Comparison of ENCODE assay signal across 5 fruit fly cellular contexts in genomic region chr3R:27987329-27987728, dm6.
TF ChIP-seq lines count a peak whose summit lies in the region.

No protein-coding gene starts in this region.

- no peak for TF ChIP-seq CTCF in whole organism, embryonic (GFP tag; optimal IDR thresholded peaks at IDR 0.05; lab: Kevin White, UChicago)

TF ChIP-seq in whole organism, adult, 20 proteins besides CTCF, POLR2A, EP300 and RAD21 (continues in another document):
- TF ChIP-seq kay (GFP tag; lab: Kevin White, UChicago; ENCODE audit: borderline replicate concordance) (no peak), CG11617 (GFP tag; optimal IDR thresholded peaks at IDR 0.05; lab: Kevin White, UChicago) (peak; percentile 63), Mnt (GFP tag; optimal IDR thresholded peaks at IDR 0.05; lab: Kevin White, UChicago) (no peak), CG14711 (tag; optimal IDR thresholded peaks at IDR 0.05; lab: Kevin White, UChicago) (peak; percentile 78), CG1620 (GFP tag; optimal IDR thresholded peaks at IDR 0.05; lab: Kevin White, UChicago) (no peak), CG5204 (GFP tag; optimal IDR thresholded peaks at IDR 0.05; lab: Kevin White, UChicago) (no peak), toe (GFP tag; optimal IDR thresholded peaks at IDR 0.05; lab: Kevin White, UChicago) (no peak), Crg-1 (GFP tag; optimal IDR thresholded peaks at IDR 0.05; lab: Kevin White, UChicago) (no peak), CG7045 (GFP tag; optimal IDR thresholded peaks at IDR 0.05; lab: Kevin White, UChicago) (peak; percentile 57), cic (GFP tag; optimal IDR thresholded peaks at IDR 0.05; lab: Kevin White, UChicago) (no peak), ovo (GFP tag; optimal IDR thresholded peaks at IDR 0.05; lab: Kevin White, UChicago) (no peak), CG33017 (tag; optimal IDR thresholded peaks at IDR 0.05; lab: Kevin White, UChicago) (peak; percentile 36), cnc (optimal IDR thresholded peaks at IDR 0.05; lab: Kevin White, UChicago) (no peak), tj (GFP tag; optimal IDR thresholded peaks at IDR 0.05; lab: Kevin White, UChicago) (peak; percentile 42), Hr96 (GFP tag; optimal IDR thresholded peaks at IDR 0.05; lab: Kevin White, UChicago) (no peak), Clk (GFP tag; optimal IDR thresholded peaks at IDR 0.05; lab: Kevin White, UChicago) (no peak), bab1 (GFP tag; optimal IDR thresholded peaks at IDR 0.05; lab: Kevin White, UChicago) (peak; percentile 15), CG12768 (GFP tag; optimal IDR thresholded peaks at IDR 0.05; lab: Kevin White, UChicago) (no peak), CG7101 (tag; optimal IDR thresholded peaks at IDR 0.05; lab: Kevin White, UChicago) (peak; percentile 78)

TF ChIP-seq in whole organism, embryonic, 481 proteins besides CTCF, POLR2A, EP300 and RAD21 (continues in another document):
- no peak for TF ChIP-seq CG6813 (GFP tag; optimal IDR thresholded peaks at IDR 0.05; lab: Kevin White, UChicago)
- TF ChIP-seq HmgD (GFP tag; optimal IDR thresholded peaks at IDR 0.05; lab: Kevin White, UChicago), result no peak
- no peak for TF ChIP-seq CG5245 (GFP tag; optimal IDR thresholded peaks at IDR 0.05; lab: Kevin White, UChicago)
- peak; percentile 74; the same call in 2 of the 3 replicates for TF ChIP-seq CG11695 (GFP tag; IDR thresholded peaks at IDR 0.05; lab: Robert Waterston, UW)
- TF ChIP-seq CG1602 (GFP tag; optimal IDR thresholded peaks at IDR 0.05; lab: Kevin White, UChicago), result peak; percentile 42
- no peak for TF ChIP-seq abd-A (tag; optimal IDR thresholded peaks at IDR 0.05; lab: Kevin White, UChicago)
- TF ChIP-seq dan (GFP tag; IDR thresholded peaks at IDR 0.05; lab: Robert Waterston, UW), result no peak
- TF ChIP-seq CG14014 (GFP tag; IDR thresholded peaks at IDR 0.05; lab: Robert Waterston, UW), result peak; percentile 77
- peak; percentile 32 for TF ChIP-seq trh (GFP tag; optimal IDR thresholded peaks at IDR 0.05; lab: Kevin White, UChicago)
- TF ChIP-seq sima (GFP tag; optimal IDR thresholded peaks at IDR 0.05; lab: Kevin White, UChicago), result no peak
- TF ChIP-seq p53 (GFP tag; optimal IDR thresholded peaks at IDR 0.05; lab: Kevin White, UChicago), result no peak
- TF ChIP-seq sim (GFP tag; IDR thresholded peaks at IDR 0.05; lab: Robert Waterston, UW), result no peak
- TF ChIP-seq Neu2 (GFP tag; optimal IDR thresholded peaks at IDR 0.05; lab: Kevin White, UChicago; ENCODE audit: borderline replicate concordance), result no peak
- peak; percentile 51 for TF ChIP-seq Oaz (GFP tag; IDR thresholded peaks at IDR 0.05; lab: Robert Waterston, UW)
- TF ChIP-seq unc-4 (GFP tag; IDR thresholded peaks at IDR 0.05; lab: Robert Waterston, UW; ENCODE audit: partially characterized antibody), result no peak
- TF ChIP-seq amos (GFP tag; IDR thresholded peaks at IDR 0.05; lab: Robert Waterston, UW; ENCODE audit: partially characterized antibody), result no peak
- TF ChIP-seq Tbp (GFP tag; optimal IDR thresholded peaks at IDR 0.05; lab: Kevin White, UChicago), result no peak
- TF ChIP-seq Spps (tag; optimal IDR thresholded peaks at IDR 0.05; lab: Kevin White, UChicago), result no peak
- TF ChIP-seq CG8478 (optimal IDR thresholded peaks at IDR 0.05; lab: Kevin White, UChicago), result no peak

TF ChIP-seq in whole organism, prepupa, 60 proteins besides CTCF, POLR2A, EP300 and RAD21 (continues in another document):
- no peak for TF ChIP-seq Ets21C (GFP tag; optimal IDR thresholded peaks at IDR 0.05; lab: Kevin White, UChicago)
- no peak for TF ChIP-seq fd59A (GFP tag; optimal IDR thresholded peaks at IDR 0.05; lab: Kevin White, UChicago)
- TF ChIP-seq CG3919 (GFP tag; optimal IDR thresholded peaks at IDR 0.05; lab: Kevin White, UChicago), result peak; percentile 49
- peak; percentile 49 for TF ChIP-seq acj6 (GFP tag; optimal IDR thresholded peaks at IDR 0.05; lab: Kevin White, UChicago)
- peak; percentile 24 for TF ChIP-seq Lpt (GFP tag; optimal IDR thresholded peaks at IDR 0.05; lab: Kevin White, UChicago)
- peak; percentile 42 for TF ChIP-seq CG6276 (GFP tag; optimal IDR thresholded peaks at IDR 0.05; lab: Kevin White, UChicago)
- TF ChIP-seq fkh (GFP tag; optimal IDR thresholded peaks at IDR 0.05; lab: Kevin White, UChicago), result peak; percentile 31
- peak; percentile 80 for TF ChIP-seq Eip78C (GFP tag; lab: Kevin White, UChicago)
- TF ChIP-seq Blimp-1 (GFP tag; optimal IDR thresholded peaks at IDR 0.05; lab: Kevin White, UChicago), result no peak
- peak; percentile 57 for TF ChIP-seq Gug (GFP tag; IDR thresholded peaks at IDR 0.05; lab: Robert Waterston, UW)
- no peak for TF ChIP-seq dsx (GFP tag; optimal IDR thresholded peaks at IDR 0.05; lab: Kevin White, UChicago; ENCODE audit: poor library complexity, severe bottlenecking)
- TF ChIP-seq CG8632 (GFP tag; optimal IDR thresholded peaks at IDR 0.05; lab: Kevin White, UChicago), result peak; percentile 46
- TF ChIP-seq CG11294 (GFP tag; IDR thresholded peaks at IDR 0.05; lab: Robert Waterston, UW), result peak; percentile 57; the same call in 1 of the 2 replicates
- TF ChIP-seq CG6163 (GFP tag; IDR thresholded peaks at IDR 0.05; lab: Robert Waterston, UW), result peak; percentile 62; the same call in 1 of the 3 replicates
- TF ChIP-seq CG7368 (GFP tag; optimal IDR thresholded peaks at IDR 0.05; lab: Kevin White, UChicago), result no peak
- no peak for TF ChIP-seq CG6854 (GFP tag; optimal IDR thresholded peaks at IDR 0.05; lab: Kevin White, UChicago)
- peak; percentile 51 for TF ChIP-seq CG10631 (GFP tag; optimal IDR thresholded peaks at IDR 0.05; lab: Kevin White, UChicago)
- peak; percentile 13 for TF ChIP-seq CG11762 (GFP tag; optimal IDR thresholded peaks at IDR 0.05; lab: Kevin White, UChicago; ENCODE audit: insufficient read depth)
- TF ChIP-seq Sox102F (GFP tag; optimal IDR thresholded peaks at IDR 0.05; lab: Kevin White, UChicago), result no peak

TF ChIP-seq in whole organism, pupa, 21 proteins besides CTCF, POLR2A, EP300 and RAD21:
- TF ChIP-seq CG32121 (GFP tag; IDR thresholded peaks at IDR 0.05; lab: Robert Waterston, UW), result peak; percentile 67; the same call in 1 of the 2 replicates
- TF ChIP-seq CG34367 (tag; optimal IDR thresholded peaks at IDR 0.05; lab: Kevin White, UChicago), result peak; percentile 20
- TF ChIP-seq CG15710 (tag; optimal IDR thresholded peaks at IDR 0.05; lab: Kevin White, UChicago), result peak; percentile 47
- peak; percentile 69 for TF ChIP-seq CG8301 (tag; optimal IDR thresholded peaks at IDR 0.05; lab: Kevin White, UChicago)
- TF ChIP-seq CG13204 (GFP tag; optimal IDR thresholded peaks at IDR 0.05; lab: Kevin White, UChicago), result no peak
- no peak for TF ChIP-seq gl (tag; optimal IDR thresholded peaks at IDR 0.05; lab: Kevin White, UChicago)
- peak; percentile 65 for TF ChIP-seq CG14655 (GFP tag; optimal IDR thresholded peaks at IDR 0.05; lab: Kevin White, UChicago)
- peak; percentile 43; the same call in 1 of the 2 replicates for TF ChIP-seq Ets98B (GFP tag; IDR thresholded peaks at IDR 0.05; lab: Robert Waterston, UW)
- TF ChIP-seq CG8159 (tag; optimal IDR thresholded peaks at IDR 0.05; lab: Kevin White, UChicago), result peak; percentile 52
- peak; percentile 66 for TF ChIP-seq CG12605 (GFP tag; IDR thresholded peaks at IDR 0.05; lab: Robert Waterston, UW)
- TF ChIP-seq CG17806 (tag; optimal IDR thresholded peaks at IDR 0.05; lab: Kevin White, UChicago), result no peak
- TF ChIP-seq CG4496 (GFP tag; IDR thresholded peaks at IDR 0.05; lab: Robert Waterston, UW), result peak; percentile 59; the same call in 2 of the 3 replicates
- TF ChIP-seq rn (GFP tag; IDR thresholded peaks at IDR 0.05; lab: Robert Waterston, UW), result peak; percentile 46; the same call in 1 of the 2 replicates

TF ChIP-seq in whole organism, wandering third instar larva, 38 proteins besides CTCF, POLR2A, EP300 and RAD21:
- TF ChIP-seq Sp1 (GFP tag; optimal IDR thresholded peaks at IDR 0.05; lab: Kevin White, UChicago) (peak; percentile 41), Hr78 (GFP tag; optimal IDR thresholded peaks at IDR 0.05; lab: Kevin White, UChicago) (no peak), ey (GFP tag; optimal IDR thresholded peaks at IDR 0.05; lab: Kevin White, UChicago) (peak; percentile 10), Hnf4 (GFP tag; optimal IDR thresholded peaks at IDR 0.05; lab: Kevin White, UChicago) (no peak), dsf (GFP tag; optimal IDR thresholded peaks at IDR 0.05; lab: Kevin White, UChicago; ENCODE audit: borderline replicate concordance) (no peak), h (GFP tag; optimal IDR thresholded peaks at IDR 0.05; lab: Kevin White, UChicago) (peak; percentile 36), sv (GFP tag; optimal IDR thresholded peaks at IDR 0.05; lab: Kevin White, UChicago) (peak; percentile 68), fru (GFP tag; optimal IDR thresholded peaks at IDR 0.05; lab: Kevin White, UChicago) (peak; percentile 21), foxo (GFP tag; optimal IDR thresholded peaks at IDR 0.05; lab: Kevin White, UChicago) (peak in 1 of 2 experiments; percentile 45), Mio (GFP tag; optimal IDR thresholded peaks at IDR 0.05; lab: Kevin White, UChicago) (no peak), dl (GFP tag; optimal IDR thresholded peaks at IDR 0.05; lab: Kevin White, UChicago; ENCODE audit: insufficient read depth in 1 of 2, partially characterized antibody in 2 of 2) (no peak), HLH106 (tag; optimal IDR thresholded peaks at IDR 0.05; lab: Kevin White, UChicago) (peak; percentile 30), rgr (GFP tag; optimal IDR thresholded peaks at IDR 0.05; lab: Kevin White, UChicago) (peak; percentile 42), OdsH (GFP tag; optimal IDR thresholded peaks at IDR 0.05; lab: Kevin White, UChicago) (peak; percentile 25), dmrt93B (GFP tag; optimal IDR thresholded peaks at IDR 0.05; lab: Kevin White, UChicago) (no peak), psq (GFP tag; optimal IDR thresholded peaks at IDR 0.05; lab: Kevin White, UChicago) (no peak)
TF ChIP-seq in whole organism, wandering third instar larva: peak in this region for 9.
